Fruit fly (Drosophila melanogaster) whole organism, embryonic: ENCODE results near the gene amn.
A peak's percentile ranks its signal among the peaks of the same experiment; 100 is the strongest.

ENCODE experiments used
- B-H1 ChIP-seq: fragments of 200-800 bp; sonication (Bioruptor generic); IDR thresholded peaks from 3 replicates; pipeline ENCODE4 v1.3.6; 2022; ENCODE audit warnings: missing biosample characterization, missing genetic modification characterization
- CG12769 ChIP-seq: fragments of 200-800 bp; sonication (Bioruptor generic); optimal IDR thresholded peaks from 2 replicates; lab custom pipeline; 2019; ENCODE audit warnings: missing biosample characterization, mild to moderate bottlenecking, missing genetic modification characterization, moderate library complexity
- CG14014 ChIP-seq: fragments of 200-800 bp; sonication (Bioruptor generic); IDR thresholded peaks from 2 replicates; pipeline ENCODE4 v1.3.6; 2022; ENCODE audit warnings: missing biosample characterization, missing genetic modification characterization
- CG14050 ChIP-seq: fragments of 200-800 bp; sonication (Bioruptor generic); IDR thresholded peaks from 3 replicates; pipeline ENCODE4 v1.3.6; 2022; ENCODE audit warnings: missing biosample characterization, missing genetic modification characterization
- CG14441 ChIP-seq: fragments of 200-800 bp; sonication (Bioruptor generic); IDR thresholded peaks from 2 replicates; pipeline ENCODE4 v1.3.6; 2022; ENCODE audit warnings: missing biosample characterization, missing genetic modification characterization
- CG15269 ChIP-seq: fragments of 200-800 bp; sonication (Bioruptor generic); optimal IDR thresholded peaks from 2 replicates; lab custom pipeline; 2018; ENCODE audit warnings: missing biosample characterization, mild to moderate bottlenecking, missing genetic modification characterization, moderate library complexity
- CG15696 ChIP-seq: fragments of 200-800 bp; sonication (Bioruptor generic); optimal IDR thresholded peaks from 2 replicates; lab custom pipeline; 2019; ENCODE audit warnings: missing biosample characterization, mild to moderate bottlenecking, missing genetic modification characterization, moderate library complexity
- CG17568 ChIP-seq: fragments of 200-800 bp; sonication (Bioruptor generic); optimal IDR thresholded peaks from 2 replicates; lab custom pipeline; 2018; ENCODE audit warnings: missing biosample characterization, mild to moderate bottlenecking, missing genetic modification characterization, moderate library complexity
- CG18262 ChIP-seq: fragments of 200-800 bp; optimal IDR thresholded peaks from 3 replicates; lab custom pipeline; 2019; ENCODE audit warnings: missing biosample characterization, mild to moderate bottlenecking, missing genetic modification characterization, moderate library complexity
- CG32532 ChIP-seq: fragments of 200-800 bp; sonication (Bioruptor generic); IDR thresholded peaks from 2 replicates; pipeline ENCODE4 v1.3.6; 2022; ENCODE audit warnings: missing biosample characterization, missing genetic modification characterization
- CG4707 ChIP-seq: fragments of 200-800 bp; sonication (Bioruptor generic); optimal IDR thresholded peaks from 2 replicates; lab custom pipeline; 2018; ENCODE audit warnings: missing biosample characterization, mild to moderate bottlenecking, missing genetic modification characterization, moderate library complexity
- CG5245 ChIP-seq: fragments of 200-800 bp; sonication (Bioruptor generic); optimal IDR thresholded peaks from 3 replicates; lab custom pipeline; 2016; ENCODE audit warnings: missing biosample characterization, missing genetic modification characterization
- CG6175 ChIP-seq: fragments of 200-800 bp; sonication (Bioruptor generic); IDR thresholded peaks from 3 replicates; pipeline ENCODE4 v1.3.6; 2022; ENCODE audit warnings: missing biosample characterization, missing genetic modification characterization
- CG6254 ChIP-seq: fragments of 200-800 bp; sonication (Bioruptor generic); optimal IDR thresholded peaks from 3 replicates; lab custom pipeline; 2017; ENCODE audit warnings: mild to moderate bottlenecking, missing biosample characterization, missing genetic modification reagents, missing genetic modification characterization
- CG7372 ChIP-seq: fragments of 200-800 bp; sonication (Bioruptor generic); IDR thresholded peaks from 2 replicates; pipeline ENCODE4 v1.3.6; 2022; ENCODE audit warnings: missing biosample characterization, missing genetic modification characterization
- CG8388 ChIP-seq: fragments of 200-800 bp; sonication (Bioruptor generic); optimal IDR thresholded peaks from 2 replicates; lab custom pipeline; 2019; ENCODE audit warnings: missing biosample characterization, mild to moderate bottlenecking, missing genetic modification characterization, moderate library complexity
- CG8765 ChIP-seq: fragments of 200-800 bp; sonication (Bioruptor generic); IDR thresholded peaks from 2 replicates; pipeline ENCODE4 v1.3.6; 2022; ENCODE audit warnings: missing biosample characterization, missing genetic modification characterization
- CG9609 ChIP-seq: fragments of 200-800 bp; sonication (Bioruptor generic); optimal IDR thresholded peaks from 3 replicates; lab custom pipeline; 2016; ENCODE audit warnings: missing biosample characterization, missing genetic modification characterization
- CG9817 ChIP-seq: fragments of 200-800 bp; sonication (Bioruptor generic); optimal IDR thresholded peaks from 2 replicates; lab custom pipeline; 2018; ENCODE audit warnings: missing biosample characterization, mild to moderate bottlenecking, missing genetic modification characterization, moderate library complexity
- Doc2 ChIP-seq: fragments of 200-800 bp; sonication (Bioruptor generic); IDR thresholded peaks from 2 replicates; pipeline ENCODE4 v1.3.6; 2022; ENCODE audit warnings: missing biosample characterization, missing genetic modification characterization
- HLHmδ ChIP-seq: fragments of 200-800 bp; sonication (Bioruptor generic); optimal IDR thresholded peaks from 2 replicates; lab custom pipeline; 2018; ENCODE audit warnings: missing biosample characterization, mild to moderate bottlenecking, missing genetic modification characterization, moderate library complexity
- Hmx ChIP-seq: fragments of 200-800 bp; sonication (Bioruptor generic); optimal IDR thresholded peaks from 2 replicates; lab custom pipeline; 2016; ENCODE audit warnings: missing biosample characterization, missing genetic modification characterization
- Hr51 ChIP-seq, 2 experiments: fragments of 200-800 bp; sonication (Bioruptor generic); optimal IDR thresholded peaks; 2 replicates in 1 of 2; 3 replicates in 1 of 2; lab custom pipeline; 2016 to 2018; ENCODE audit warnings: missing biosample characterization in 2 of 2, missing genetic modification characterization in 2 of 2, mild to moderate bottlenecking in 1 of 2, moderate library complexity in 1 of 2
- Mrtf ChIP-seq: fragments of 200-800 bp; sonication (Bioruptor generic); IDR thresholded peaks from 3 replicates; pipeline ENCODE4 v1.3.6; 2022; ENCODE audit warnings: missing biosample characterization, missing genetic modification characterization
- Myb ChIP-seq: fragments of 200-800 bp; sonication (Bioruptor generic); optimal IDR thresholded peaks from 2 replicates; lab custom pipeline; 2016; ENCODE audit warnings: missing biosample characterization, missing genetic modification characterization
- Ptx1 ChIP-seq: fragments of 200-800 bp; sonication (Bioruptor generic); IDR thresholded peaks from 2 replicates; pipeline ENCODE4 v1.3.6; 2022; ENCODE audit warnings: missing biosample characterization, missing genetic modification characterization
- Taf1 ChIP-seq: fragments of 200-800 bp; sonication (Bioruptor generic); IDR thresholded peaks from 2 replicates; pipeline ENCODE4 v1.3.6; 2022; ENCODE audit warnings: missing biosample characterization, missing genetic modification characterization
- Xbp1 ChIP-seq: fragments of 200-800 bp; sonication (Bioruptor generic); optimal IDR thresholded peaks from 3 replicates; lab custom pipeline; 2016; ENCODE audit warnings: missing biosample characterization, mild to moderate bottlenecking, missing genetic modification characterization
- abd-A ChIP-seq: fragments of 200-800 bp; sonication (Bioruptor generic); optimal IDR thresholded peaks from 3 replicates; lab custom pipeline; 2019; ENCODE audit warnings: missing biosample characterization, mild to moderate bottlenecking, missing genetic modification characterization, moderate library complexity
- al ChIP-seq: fragments of 200-800 bp; sonication (Bioruptor generic); IDR thresholded peaks from 2 replicates; pipeline ENCODE4 v1.3.6; 2022; ENCODE audit warnings: missing biosample characterization, missing genetic modification characterization
- caup ChIP-seq: fragments of 200-800 bp; sonication (Bioruptor generic); optimal IDR thresholded peaks from 3 replicates; lab custom pipeline; 2017; ENCODE audit warnings: missing biosample characterization, mild to moderate bottlenecking, missing genetic modification characterization, moderate library complexity; ENCODE audit not compliant: severe bottlenecking
- dmrt11E ChIP-seq: fragments of 200-800 bp; sonication (Bioruptor generic); optimal IDR thresholded peaks from 3 replicates; lab custom pipeline; 2018; ENCODE audit warnings: missing biosample characterization, mild to moderate bottlenecking, missing genetic modification characterization, moderate library complexity
- ewg ChIP-seq: fragments of 200-800 bp; sonication (Bioruptor generic); optimal IDR thresholded peaks from 3 replicates; lab custom pipeline; 2017; ENCODE audit warnings: mild to moderate bottlenecking, missing biosample characterization, missing genetic modification reagents, missing genetic modification characterization
- eyg ChIP-seq: fragments of 200-800 bp; sonication (Bioruptor generic); optimal IDR thresholded peaks from 3 replicates; lab custom pipeline; 2016; ENCODE audit warnings: missing biosample characterization, missing genetic modification characterization
- fu2 ChIP-seq: fragments of 200-800 bp; sonication (Bioruptor generic); optimal IDR thresholded peaks from 2 replicates; lab custom pipeline; 2016; ENCODE audit warnings: missing biosample characterization, missing genetic modification characterization
- grau ChIP-seq: fragments of 200-800 bp; optimal IDR thresholded peaks from 3 replicates; lab custom pipeline; 2019; ENCODE audit warnings: missing biosample characterization, mild to moderate bottlenecking, missing genetic modification characterization, moderate library complexity
- gro ChIP-seq: fragments of 200-800 bp; sonication (Bioruptor generic); optimal IDR thresholded peaks from 2 replicates; lab custom pipeline; 2016; ENCODE audit warnings: missing biosample characterization, missing genetic modification characterization
- gsb ChIP-seq: fragments of 200-800 bp; sonication (Bioruptor generic); IDR thresholded peaks from 2 replicates; pipeline ENCODE4 v1.3.6; 2022; ENCODE audit warnings: missing biosample characterization, missing genetic modification characterization
- gt ChIP-seq: fragments of 200-800 bp; sonication (Bioruptor generic); IDR thresholded peaks from 2 replicates; pipeline ENCODE4 v1.3.6; 2022; ENCODE audit warnings: missing biosample characterization, missing genetic modification characterization
- klu ChIP-seq: fragments of 200-800 bp; sonication (Bioruptor generic); IDR thresholded peaks from 2 replicates; pipeline ENCODE4 v1.3.6; 2022; ENCODE audit warnings: missing biosample characterization, missing genetic modification characterization
- p53 ChIP-seq: fragments of 200-800 bp; sonication (Bioruptor generic); optimal IDR thresholded peaks from 2 replicates; lab custom pipeline; 2016; ENCODE audit warnings: missing biosample characterization, missing genetic modification characterization
- salm ChIP-seq: fragments of 200-800 bp; sonication (Bioruptor generic); optimal IDR thresholded peaks from 2 replicates; lab custom pipeline; 2018; ENCODE audit warnings: missing biosample characterization, mild to moderate bottlenecking, missing genetic modification characterization
- sens-2 ChIP-seq: fragments of 200-800 bp; sonication (Bioruptor generic); IDR thresholded peaks from 2 replicates; pipeline ENCODE4 v1.3.6; 2022; ENCODE audit warnings: missing biosample characterization, missing genetic modification characterization
- tap ChIP-seq: fragments of 200-800 bp; optimal IDR thresholded peaks from 3 replicates; lab custom pipeline; 2019; ENCODE audit warnings: missing biosample characterization, mild to moderate bottlenecking, missing genetic modification characterization, moderate library complexity
- ttk ChIP-seq: fragments of 200-800 bp; sonication (Bioruptor generic); IDR thresholded peaks from 2 replicates; pipeline ENCODE4 v2.1.2; 2022; ENCODE audit warnings: missing biosample characterization, missing genetic modification characterization
- wek ChIP-seq: fragments of 200-800 bp; sonication (Bioruptor generic); optimal IDR thresholded peaks from 3 replicates; lab custom pipeline; 2018; ENCODE audit warnings: missing biosample characterization, mild to moderate bottlenecking, missing genetic modification characterization, moderate library complexity
- wor ChIP-seq: fragments of 200-800 bp; sonication (Bioruptor generic); IDR thresholded peaks from 2 replicates; pipeline ENCODE4 v1.3.6; 2022; ENCODE audit warnings: missing biosample characterization, missing genetic modification characterization
- zen2 ChIP-seq: fragments of 200-800 bp; sonication (Bioruptor generic); IDR thresholded peaks from 3 replicates; pipeline ENCODE4 v1.3.6; 2022; ENCODE audit warnings: missing biosample characterization, missing genetic modification characterization; ENCODE audit not compliant: partially characterized antibody
- zfh1 ChIP-seq: fragments of 200-800 bp; sonication (Bioruptor generic); IDR thresholded peaks from 3 replicates; pipeline ENCODE4 v1.3.6; 2022; ENCODE audit warnings: missing biosample characterization, missing genetic modification characterization

The amn gene

DNA sequence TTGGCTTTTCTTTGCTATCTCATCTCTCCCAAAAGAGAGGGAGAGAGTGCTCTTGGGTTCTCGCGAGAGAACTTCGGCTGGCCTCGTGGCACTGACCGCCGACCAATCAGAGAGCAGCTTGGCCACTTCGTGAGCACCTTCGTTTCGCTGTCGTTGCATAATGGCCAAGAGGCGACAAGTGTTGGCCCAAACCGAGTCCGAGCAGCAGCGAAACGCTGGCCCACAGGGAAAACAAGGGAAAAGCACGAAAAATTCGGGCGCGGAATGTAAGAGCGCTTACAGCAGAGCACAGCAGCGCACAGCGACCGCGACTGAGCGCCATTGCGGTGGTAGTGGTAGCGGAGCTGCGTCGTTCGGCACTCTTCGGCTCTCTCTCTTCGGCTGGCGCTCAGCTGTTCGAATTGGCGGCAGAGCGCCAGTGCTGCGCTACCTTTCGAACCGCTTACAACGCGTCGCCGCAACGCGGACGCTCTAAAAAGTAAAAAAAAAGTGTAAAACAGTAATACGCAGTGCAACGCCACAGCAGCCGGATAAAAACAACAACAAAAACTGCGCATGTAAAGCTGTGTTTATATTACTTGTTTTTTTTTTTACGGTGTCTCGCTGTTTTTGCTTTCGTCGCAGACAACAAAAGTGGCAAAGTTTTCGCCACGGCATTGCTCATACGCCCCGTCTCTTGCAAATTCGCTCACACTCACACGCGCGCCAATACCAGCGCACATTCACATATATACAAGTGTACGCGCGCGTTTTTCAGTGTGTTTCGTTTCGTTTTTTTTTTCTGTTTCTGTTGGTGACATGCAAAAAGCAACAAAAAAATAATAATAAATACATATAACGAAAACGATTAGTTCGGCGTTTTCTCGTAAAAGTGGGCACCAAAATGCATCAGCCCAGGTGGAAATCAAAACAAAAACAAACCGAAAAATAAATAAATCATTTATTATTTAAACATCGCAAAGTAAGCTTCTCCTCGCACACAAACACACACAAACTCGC, 2.6 kb downstream of the amn start (continued):
- TF ChIP-seq gro (GFP tag; lab: Kevin White, UChicago) (no peak), CG17568 (no peak), Myb (GFP tag; lab: Kevin White, UChicago) (no peak), CG8765 (GFP tag; lab: Robert Waterston, UW) (0 out of 2 replicates have a peak, but pooled peaks have one; percentile 13), CG14050 (GFP tag; lab: Robert Waterston, UW) (no peak), zen2 (peak; percentile 47; the same call in 1 of the 3 replicates), eyg (GFP tag; lab: Kevin White, UChicago) (no peak), al (GFP tag; lab: Robert Waterston, UW) (no peak), p53 (GFP tag; lab: Kevin White, UChicago) (no peak), CG7372 (GFP tag; lab: Robert Waterston, UW) (no peak), zfh1 (GFP tag; lab: Robert Waterston, UW) (no peak), HLHmδ (GFP tag; lab: Kevin White, UChicago) (no peak), caup (peak; percentile 27), CG6254 (no peak), dmrt11E (tag; lab: Kevin White, UChicago) (no peak), Doc2 (GFP tag; lab: Robert Waterston, UW) (no peak), CG9609 (GFP tag; lab: Kevin White, UChicago) (no peak), wor (GFP tag; lab: Robert Waterston, UW) (no peak), CG12769 (peak; percentile 91), Mrtf (GFP tag; lab: Robert Waterston, UW) (no peak), Ptx1 (no peak), Xbp1 (GFP tag; lab: Kevin White, UChicago) (no peak), CG6175 (GFP tag; lab: Robert Waterston, UW) (peak; percentile 57; the same call in 1 of the 3 replicates), CG8388 (GFP tag; lab: Kevin White, UChicago) (no peak), grau (tag; lab: Kevin White, UChicago) (no peak), abd-A (tag; lab: Kevin White, UChicago) (peak; percentile 44), CG14014 (GFP tag; lab: Robert Waterston, UW) (no peak), B-H1 (GFP tag; lab: Robert Waterston, UW) (no peak), CG9817 (no peak), sens-2 (GFP tag; lab: Robert Waterston, UW) (no peak), Taf1 (GFP tag; lab: Robert Waterston, UW) (no peak), CG5245 (GFP tag; lab: Kevin White, UChicago) (no peak), CG15696 (tag; lab: Kevin White, UChicago) (no peak), wek (GFP tag; lab: Kevin White, UChicago) (no peak), CG32532 (GFP tag; lab: Robert Waterston, UW) (peak; percentile 46; the same call in 1 of the 2 replicates), ttk (0 out of 2 replicates have a peak, but pooled peaks have one; percentile 23), CG4707 (GFP tag; lab: Kevin White, UChicago) (peak; percentile 69), gt (GFP tag; lab: Robert Waterston, UW) (no peak), CG14441 (no peak; the same call in 1 of the 2 replicates), CG15269 (peak; percentile 11), fu2 (GFP tag; lab: Kevin White, UChicago) (no peak), CG18262 (tag; lab: Kevin White, UChicago) (no peak), gsb (GFP tag; lab: Robert Waterston, UW) (no peak), Hmx (GFP tag; lab: Kevin White, UChicago) (no peak), ewg (no peak), salm (tag; lab: Kevin White, UChicago) (no peak), klu (GFP tag; lab: Robert Waterston, UW) (no peak), tap (tag; lab: Kevin White, UChicago) (no peak), Hr51 (GFP tag; optimal IDR thresholded peaks at IDR 0.05; lab: Kevin White, UChicago) (peak in 1 of 2 experiments; percentile 1)
